Worm (Caenorhabditis elegans): Measurements from ENCODE around the gene coel-1.

coel-1 gene

ce11 chrX:4265283-4265907 is at the start of gene coel-1:
Gene coel-1, plus strand, starts transcription at chrX:4265663.
- no peak for TF ChIP-seq flt-1 (GFP tag; IDR thresholded peaks at IDR 0.05)
- peak; percentile 41 for TF ChIP-seq cog-1 (tag; optimal IDR thresholded peaks at IDR 0.05)
- TF ChIP-seq ztf-23 (GFP tag; IDR thresholded peaks at IDR 0.05): no peak
- 0 out of 2 replicates have a peak, but pooled peaks have one; percentile 33 for TF ChIP-seq ztf-29 (GFP tag; IDR thresholded peaks at IDR 0.05)

- no peak for TF ChIP-seq flt-1 (GFP tag; IDR thresholded peaks at IDR 0.05)
- no peak for TF ChIP-seq ref-1 (GFP tag; conservative IDR thresholded peaks at IDR 0.05)
- no peak for TF ChIP-seq klf-2 (GFP tag; conservative IDR thresholded peaks at IDR 0.05)
- no peak for TF ChIP-seq tab-1 (GFP tag; IDR thresholded peaks at IDR 0.05)
- TF ChIP-seq ztf-29 (GFP tag; IDR thresholded peaks at IDR 0.05): no peak
- no peak for TF ChIP-seq cog-1 (tag; optimal IDR thresholded peaks at IDR 0.05)
- TF ChIP-seq T22C8.4 (GFP tag; IDR thresholded peaks at IDR 0.05): no peak
- no peak for TF ChIP-seq med-1 (GFP tag; optimal IDR thresholded peaks at IDR 0.05; ENCODE audit: insufficient read depth)
- TF ChIP-seq ztf-23 (GFP tag; IDR thresholded peaks at IDR 0.05): no peak
These were observed 48.6 kb upstream of the coel-1 start, which contains the start of the genes F20B6.10 and hpk-1 for ce11 chrX:4216894-4217293. Gene F20B6.10, minus strand, starts transcription at chrX:4217196. Gene hpk-1, minus strand, starts transcription at chrX:4217290.

ce11 chrX:4218174-4218573 is 47.3 kb upstream of the coel-1 start, which contains the start of gene W01H2.2:
Gene W01H2.2, minus strand, starts transcription at chrX:4218458.
- TF ChIP-seq ref-1 (GFP tag; conservative IDR thresholded peaks at IDR 0.05) (no peak), T22C8.4 (GFP tag; IDR thresholded peaks at IDR 0.05) (no peak), ztf-23 (GFP tag; IDR thresholded peaks at IDR 0.05) (no peak), tab-1 (GFP tag; IDR thresholded peaks at IDR 0.05) (no peak), med-1 (GFP tag; optimal IDR thresholded peaks at IDR 0.05; ENCODE audit: insufficient read depth) (no peak), flt-1 (GFP tag; IDR thresholded peaks at IDR 0.05) (no peak), klf-2 (GFP tag; conservative IDR thresholded peaks at IDR 0.05) (no peak), ztf-29 (GFP tag; IDR thresholded peaks at IDR 0.05) (no peak), cog-1 (tag; optimal IDR thresholded peaks at IDR 0.05) (no peak)

ce11 chrX:4219487-4219886 is 46.0 kb upstream of the coel-1 start:
- TF ChIP-seq med-1 (GFP tag; optimal IDR thresholded peaks at IDR 0.05; ENCODE audit: insufficient read depth) (no peak), flt-1 (GFP tag; IDR thresholded peaks at IDR 0.05) (no peak), T22C8.4 (GFP tag; IDR thresholded peaks at IDR 0.05) (no peak), klf-2 (GFP tag; conservative IDR thresholded peaks at IDR 0.05) (no peak), ztf-29 (GFP tag; IDR thresholded peaks at IDR 0.05) (no peak), tab-1 (GFP tag; IDR thresholded peaks at IDR 0.05) (no peak), ztf-23 (GFP tag; IDR thresholded peaks at IDR 0.05) (no peak), cog-1 (tag; optimal IDR thresholded peaks at IDR 0.05) (no peak), ref-1 (GFP tag; conservative IDR thresholded peaks at IDR 0.05) (no peak)

- TF ChIP-seq flt-1 (GFP tag; IDR thresholded peaks at IDR 0.05): 0 out of 2 replicates have a peak, but pooled peaks have one; percentile 17
- TF ChIP-seq ztf-29 (GFP tag; IDR thresholded peaks at IDR 0.05): no peak
- no peak for TF ChIP-seq klf-2 (GFP tag; conservative IDR thresholded peaks at IDR 0.05)
- TF ChIP-seq ref-1 (GFP tag; conservative IDR thresholded peaks at IDR 0.05): no peak
- TF ChIP-seq T22C8.4 (GFP tag; IDR thresholded peaks at IDR 0.05): no peak
- 0 out of 2 replicates have a peak, but pooled peaks have one; percentile 26 for TF ChIP-seq ztf-23 (GFP tag; IDR thresholded peaks at IDR 0.05)
These were observed 43.3 kb upstream of the coel-1 start for ce11 chrX:4222200-4222599.

- 0 out of 2 replicates have a peak, but pooled peaks have one; percentile 45 for TF ChIP-seq ztf-23 (GFP tag; IDR thresholded peaks at IDR 0.05)
- TF ChIP-seq ztf-29 (GFP tag; IDR thresholded peaks at IDR 0.05): peak; percentile 96
- TF ChIP-seq tab-1 (GFP tag; IDR thresholded peaks at IDR 0.05): no peak
- TF ChIP-seq cog-1 (tag; optimal IDR thresholded peaks at IDR 0.05): peak; percentile 36
These were observed 42.6 kb upstream of the coel-1 start for ce11 chrX:4222779-4223387.

- TF ChIP-seq flt-1 (GFP tag; IDR thresholded peaks at IDR 0.05): no peak
- TF ChIP-seq ref-1 (GFP tag; conservative IDR thresholded peaks at IDR 0.05): no peak
- no peak for TF ChIP-seq ztf-29 (GFP tag; IDR thresholded peaks at IDR 0.05)
- TF ChIP-seq cog-1 (tag; optimal IDR thresholded peaks at IDR 0.05): no peak
- TF ChIP-seq ztf-23 (GFP tag; IDR thresholded peaks at IDR 0.05): no peak
- no peak for TF ChIP-seq med-1 (GFP tag; optimal IDR thresholded peaks at IDR 0.05; ENCODE audit: insufficient read depth)
- TF ChIP-seq klf-2 (GFP tag; conservative IDR thresholded peaks at IDR 0.05): no peak
- no peak for TF ChIP-seq tab-1 (GFP tag; IDR thresholded peaks at IDR 0.05)
- no peak for TF ChIP-seq T22C8.4 (GFP tag; IDR thresholded peaks at IDR 0.05)
These were observed 29.7 kb upstream of the coel-1 start, which contains the start of gene rab-37 for ce11 chrX:4235752-4236151. Gene rab-37, minus strand, starts transcription at chrX:4235852.

ce11 chrX:4238971-4239370 is 26.5 kb upstream of the coel-1 start:
- TF ChIP-seq med-1 (GFP tag; optimal IDR thresholded peaks at IDR 0.05; ENCODE audit: insufficient read depth) (no peak), ref-1 (GFP tag; conservative IDR thresholded peaks at IDR 0.05) (no peak), klf-2 (GFP tag; conservative IDR thresholded peaks at IDR 0.05) (no peak), ztf-23 (GFP tag; IDR thresholded peaks at IDR 0.05) (no peak), ztf-29 (GFP tag; IDR thresholded peaks at IDR 0.05) (no peak), tab-1 (GFP tag; IDR thresholded peaks at IDR 0.05) (no peak), cog-1 (tag; optimal IDR thresholded peaks at IDR 0.05) (no peak)

- TF ChIP-seq cog-1 (tag; optimal IDR thresholded peaks at IDR 0.05) (no peak), tab-1 (GFP tag; IDR thresholded peaks at IDR 0.05) (no peak), med-1 (GFP tag; optimal IDR thresholded peaks at IDR 0.05; ENCODE audit: insufficient read depth) (no peak), T22C8.4 (GFP tag; IDR thresholded peaks at IDR 0.05) (no peak), flt-1 (GFP tag; IDR thresholded peaks at IDR 0.05) (no peak), ztf-29 (GFP tag; IDR thresholded peaks at IDR 0.05) (no peak), ref-1 (GFP tag; conservative IDR thresholded peaks at IDR 0.05) (no peak), klf-2 (GFP tag; conservative IDR thresholded peaks at IDR 0.05) (no peak), ztf-23 (GFP tag; IDR thresholded peaks at IDR 0.05) (no peak)
These were observed 20.9 kb upstream of the coel-1 start for ce11 chrX:4244489-4245123.
